Worm (Caenorhabditis elegans): Measurements from ENCODE around the gene ubl-1.

DNA sequence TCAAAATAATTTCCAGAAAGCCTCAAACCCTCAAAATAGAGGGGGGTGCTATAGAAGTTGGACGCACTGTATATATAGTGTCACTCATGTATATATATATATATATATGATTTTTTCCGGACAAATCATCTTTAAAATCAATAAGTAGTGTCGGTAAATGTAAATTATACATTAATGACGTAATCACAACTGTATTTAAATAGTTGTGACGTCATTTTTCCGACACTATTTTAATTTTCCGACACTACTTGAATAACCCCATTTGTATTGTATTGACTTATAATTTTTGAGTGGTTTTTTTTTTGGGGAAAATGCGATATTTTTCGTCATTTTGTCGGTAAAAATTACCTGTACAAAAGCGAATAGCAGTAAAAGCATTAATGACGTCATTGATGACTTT, 49.3 kb upstream of the ubl-1 start:
- no peak for TF ChIP-seq him-1 (tag; optimal IDR thresholded peaks at IDR 0.05)
- TF ChIP-seq dao-5 (tag; optimal IDR thresholded peaks at IDR 0.05): no peak
- TF ChIP-seq W03F9.2 (tag; optimal IDR thresholded peaks at IDR 0.05): no peak

Measured in whole organism, L4/young adult.